Fruit fly (Drosophila melanogaster) whole organism, prepupa: Measurements from ENCODE around the gene CG13449.
A peak's percentile ranks its signal among the peaks of the same experiment; 100 is the strongest.

Source experiments
- Blimp-1 ChIP-seq: fragments of 200-800 bp; sonication (Bioruptor generic); optimal IDR thresholded peaks from 3 replicates; lab custom pipeline; 2017; ENCODE audit warnings: missing biosample characterization, missing genetic modification characterization, mild to moderate bottlenecking, moderate library complexity, missing genetic modification reagents
- CG10669 ChIP-seq: fragments of 200-800 bp; sonication (Bioruptor generic); optimal IDR thresholded peaks from 3 replicates; lab custom pipeline; 2018; ENCODE audit warnings: missing biosample characterization, mild to moderate bottlenecking, missing genetic modification characterization, moderate library complexity
- CG11294 ChIP-seq: fragments of 200-800 bp; sonication (Bioruptor generic); IDR thresholded peaks from 2 replicates; pipeline ENCODE4 v1.3.6; 2022; ENCODE audit warnings: missing biosample characterization, missing genetic modification characterization
- CG11762 ChIP-seq: fragments of 200-800 bp; sonication (Bioruptor generic); optimal IDR thresholded peaks from 3 replicates; lab custom pipeline; 2016; ENCODE audit warnings: missing biosample characterization, missing genetic modification characterization; ENCODE audit not compliant: insufficient read depth
- CG11902 ChIP-seq: fragments of 200-800 bp; sonication (Bioruptor generic); optimal IDR thresholded peaks from 3 replicates; lab custom pipeline; 2016; ENCODE audit warnings: missing biosample characterization, missing genetic modification characterization
- CG15336 ChIP-seq: fragments of 200-800 bp; sonication (Bioruptor generic); IDR thresholded peaks from 2 replicates; pipeline ENCODE4 v1.3.6; 2022; ENCODE audit warnings: missing biosample characterization, missing genetic modification characterization
- CG1621 ChIP-seq: fragments of 200-800 bp; sonication (Bioruptor generic); optimal IDR thresholded peaks from 3 replicates; lab custom pipeline; 2018; ENCODE audit warnings: missing biosample characterization, mild to moderate bottlenecking, missing genetic modification characterization
- CG3032 ChIP-seq: fragments of 200-800 bp; optimal IDR thresholded peaks from 2 replicates; lab custom pipeline; 2019; ENCODE audit warnings: missing biosample characterization, mild to moderate bottlenecking, missing genetic modification characterization, moderate library complexity
- CG31627 ChIP-seq: fragments of 200-800 bp; sonication (Bioruptor generic); optimal IDR thresholded peaks from 3 replicates; lab custom pipeline; 2016; ENCODE audit warnings: missing biosample characterization, missing genetic modification characterization
- CG32006 ChIP-seq: fragments of 200-800 bp; sonication (Bioruptor generic); optimal IDR thresholded peaks from 3 replicates; lab custom pipeline; 2017; ENCODE audit warnings: missing biosample characterization, mild to moderate bottlenecking, missing genetic modification characterization
- CG34406 ChIP-seq: fragments of 200-800 bp; sonication (Bioruptor generic); optimal IDR thresholded peaks from 3 replicates; lab custom pipeline; 2016; ENCODE audit warnings: missing biosample characterization, missing genetic modification characterization
- CG4318 ChIP-seq: fragments of 200-800 bp; sonication (Bioruptor generic); optimal IDR thresholded peaks from 3 replicates; lab custom pipeline; 2017; ENCODE audit warnings: missing biosample characterization, mild to moderate bottlenecking, missing genetic modification characterization
- CG6163 ChIP-seq: fragments of 200-800 bp; sonication (Bioruptor generic); IDR thresholded peaks from 3 replicates; pipeline ENCODE4 v1.3.6; 2022; ENCODE audit warnings: missing biosample characterization, missing genetic modification characterization
- CG6276 ChIP-seq: fragments of 200-800 bp; sonication (Bioruptor generic); optimal IDR thresholded peaks from 2 replicates; lab custom pipeline; 2017; ENCODE audit warnings: missing biosample characterization, mild to moderate bottlenecking, missing genetic modification characterization
- CG6808 ChIP-seq: fragments of 200-800 bp; sonication (Bioruptor generic); optimal IDR thresholded peaks from 3 replicates; lab custom pipeline; 2017; ENCODE audit warnings: missing biosample characterization, missing genetic modification characterization, mild to moderate bottlenecking, moderate library complexity, missing genetic modification reagents
- CG6854 ChIP-seq: fragments of 200-800 bp; sonication (Bioruptor generic); optimal IDR thresholded peaks from 2 replicates; lab custom pipeline; 2017; ENCODE audit warnings: missing biosample characterization, mild to moderate bottlenecking, missing genetic modification characterization
- CG7368 ChIP-seq: fragments of 200-800 bp; sonication (Bioruptor generic); optimal IDR thresholded peaks from 3 replicates; lab custom pipeline; 2016; ENCODE audit warnings: missing biosample characterization, missing genetic modification characterization
- CG8319 ChIP-seq: fragments of 200-800 bp; sonication (Bioruptor generic); optimal IDR thresholded peaks from 3 replicates; lab custom pipeline; 2016; ENCODE audit warnings: missing biosample characterization, missing genetic modification characterization
- CG8632 ChIP-seq: fragments of 200-800 bp; sonication (Bioruptor generic); optimal IDR thresholded peaks from 3 replicates; lab custom pipeline; 2016; ENCODE audit warnings: missing biosample characterization, missing genetic modification characterization
- CG9139 ChIP-seq: fragments of 200-800 bp; sonication (Bioruptor generic); optimal IDR thresholded peaks from 3 replicates; lab custom pipeline; 2017; ENCODE audit warnings: missing biosample characterization, mild to moderate bottlenecking, missing genetic modification characterization
- Eip75B ChIP-seq: fragments of 200-800 bp; sonication (Bioruptor generic); optimal IDR thresholded peaks from 3 replicates; lab custom pipeline; 2016; ENCODE audit warnings: missing biosample characterization, missing genetic modification characterization
- Eip78C ChIP-seq: fragments of 200-800 bp; sonication (Bioruptor generic); peaks from one replicate; lab custom pipeline; 2016; ENCODE audit warnings: missing biosample characterization, missing genetic modification characterization
- Eip93F ChIP-seq: fragments of 200-800 bp; sonication (Bioruptor generic); optimal IDR thresholded peaks from 2 replicates; lab custom pipeline; 2016; ENCODE audit warnings: missing biosample characterization, mild to moderate bottlenecking, missing genetic modification characterization
- Ets21C ChIP-seq: fragments of 200-800 bp; sonication (Bioruptor generic); optimal IDR thresholded peaks from 3 replicates; lab custom pipeline; 2016; ENCODE audit warnings: missing biosample characterization, missing genetic modification characterization
- Ets96B ChIP-seq: fragments of 200-800 bp; optimal IDR thresholded peaks from 2 replicates; lab custom pipeline; 2019; ENCODE audit warnings: missing biosample characterization, mild to moderate bottlenecking, missing genetic modification characterization, moderate library complexity
- Gug ChIP-seq: fragments of 200-800 bp; sonication (Bioruptor generic); IDR thresholded peaks from 2 replicates; pipeline ENCODE4 v1.3.6; 2022; ENCODE audit warnings: missing biosample characterization, missing genetic modification characterization
- Hr38 ChIP-seq: sonication (Bioruptor generic); optimal IDR thresholded peaks from 2 replicates; lab custom pipeline; 2016; ENCODE audit warnings: missing biosample characterization, missing genetic modification characterization
- Hr39 ChIP-seq: fragments of 200-800 bp; sonication (Bioruptor generic); optimal IDR thresholded peaks from 2 replicates; lab custom pipeline; 2016; ENCODE audit warnings: missing biosample characterization, missing genetic modification characterization
- Hr4 ChIP-seq: fragments of 200-800 bp; sonication (Bioruptor generic); optimal IDR thresholded peaks from 3 replicates; lab custom pipeline; 2016; ENCODE audit warnings: missing biosample characterization, missing genetic modification characterization
- Lpt ChIP-seq: fragments of 200-800 bp; sonication (Bioruptor generic); optimal IDR thresholded peaks from 3 replicates; lab custom pipeline; 2016; ENCODE audit warnings: missing biosample characterization, missing genetic modification characterization
- Met ChIP-seq: fragments of 200-800 bp; sonication (Bioruptor generic); optimal IDR thresholded peaks from 3 replicates; lab custom pipeline; 2016; ENCODE audit warnings: missing biosample characterization, missing genetic modification characterization
- OdsH ChIP-seq: fragments of 200-800 bp; sonication (Bioruptor generic); optimal IDR thresholded peaks from 3 replicates; lab custom pipeline; 2016; ENCODE audit warnings: missing biosample characterization, missing genetic modification characterization
- Smox ChIP-seq: fragments of 200-800 bp; sonication (Bioruptor generic); optimal IDR thresholded peaks from 3 replicates; lab custom pipeline; 2016; ENCODE audit warnings: missing biosample characterization, missing genetic modification characterization
- Sox102F ChIP-seq: fragments of 200-800 bp; sonication (Bioruptor generic); optimal IDR thresholded peaks from 2 replicates; lab custom pipeline; 2016; ENCODE audit warnings: missing biosample characterization, mild to moderate bottlenecking, missing genetic modification characterization
- Sox14 ChIP-seq: fragments of 200-800 bp; sonication (Bioruptor generic); optimal IDR thresholded peaks from 3 replicates; lab custom pipeline; 2016; ENCODE audit warnings: missing biosample characterization, missing genetic modification characterization
- Sox15 ChIP-seq: fragments of 200-800 bp; sonication (Bioruptor generic); optimal IDR thresholded peaks from 3 replicates; lab custom pipeline; 2016; ENCODE audit warnings: missing biosample characterization, missing genetic modification characterization
- achi ChIP-seq: fragments of 200-800 bp; sonication (Bioruptor generic); optimal IDR thresholded peaks from 3 replicates; lab custom pipeline; 2016; ENCODE audit warnings: missing biosample characterization, missing genetic modification characterization
- acj6 ChIP-seq: fragments of 200-800 bp; sonication (Bioruptor generic); optimal IDR thresholded peaks from 3 replicates; lab custom pipeline; 2016; ENCODE audit warnings: missing biosample characterization, missing genetic modification characterization
- cyc ChIP-seq: fragments of 200-800 bp; sonication (Bioruptor generic); optimal IDR thresholded peaks from 3 replicates; lab custom pipeline; 2016; ENCODE audit warnings: missing biosample characterization, missing genetic modification characterization
- dac ChIP-seq: fragments of 200-800 bp; sonication (Bioruptor generic); optimal IDR thresholded peaks from 2 replicates; lab custom pipeline; 2017; ENCODE audit warnings: missing biosample characterization, mild to moderate bottlenecking, missing genetic modification characterization
- eg ChIP-seq: fragments of 200-800 bp; sonication (Bioruptor generic); IDR thresholded peaks from 3 replicates; pipeline ENCODE4 v1.3.6; 2022; ENCODE audit warnings: missing biosample characterization, missing genetic modification characterization
- esn ChIP-seq: fragments of 200-800 bp; sonication (Bioruptor generic); optimal IDR thresholded peaks from 2 replicates; lab custom pipeline; 2016; ENCODE audit warnings: missing biosample characterization, mild to moderate bottlenecking, missing genetic modification characterization, moderate library complexity
- fd59A ChIP-seq: fragments of 200-800 bp; sonication (Bioruptor generic); optimal IDR thresholded peaks from 2 replicates; lab custom pipeline; 2017; ENCODE audit warnings: missing biosample characterization, mild to moderate bottlenecking, missing genetic modification characterization, missing genetic modification reagents
- fd85E ChIP-seq: fragments of 200-800 bp; sonication (Bioruptor generic); optimal IDR thresholded peaks from 3 replicates; lab custom pipeline; 2016; ENCODE audit warnings: missing biosample characterization, missing genetic modification characterization
- fkh ChIP-seq: fragments of 200-800 bp; sonication (Bioruptor generic); optimal IDR thresholded peaks from 3 replicates; lab custom pipeline; 2017; ENCODE audit warnings: missing biosample characterization, mild to moderate bottlenecking, missing genetic modification characterization, moderate library complexity
- pdm3 ChIP-seq: fragments of 200-800 bp; sonication (Bioruptor generic); optimal IDR thresholded peaks from 3 replicates; lab custom pipeline; 2016; ENCODE audit warnings: missing biosample characterization, missing genetic modification characterization
- ss ChIP-seq, 2 experiments: fragments of 200-800 bp; sonication (Bioruptor generic); optimal IDR thresholded peaks; 2 replicates in 1 of 2; 3 replicates in 1 of 2; lab custom pipeline; 2017 to 2018; ENCODE audit warnings: mild to moderate bottlenecking in 2 of 2, missing biosample characterization in 2 of 2, missing genetic modification characterization in 2 of 2, moderate library complexity in 1 of 2
- svp ChIP-seq: fragments of 200-800 bp; sonication (Bioruptor generic); peaks from one replicate; lab custom pipeline; 2016; ENCODE audit warnings: missing biosample characterization, missing genetic modification characterization
- vri ChIP-seq: fragments of 200-800 bp; sonication (Bioruptor generic); optimal IDR thresholded peaks from 3 replicates; lab custom pipeline; 2016; ENCODE audit warnings: missing biosample characterization, mild to moderate bottlenecking, missing genetic modification characterization

The CG13449 gene

DNA sequence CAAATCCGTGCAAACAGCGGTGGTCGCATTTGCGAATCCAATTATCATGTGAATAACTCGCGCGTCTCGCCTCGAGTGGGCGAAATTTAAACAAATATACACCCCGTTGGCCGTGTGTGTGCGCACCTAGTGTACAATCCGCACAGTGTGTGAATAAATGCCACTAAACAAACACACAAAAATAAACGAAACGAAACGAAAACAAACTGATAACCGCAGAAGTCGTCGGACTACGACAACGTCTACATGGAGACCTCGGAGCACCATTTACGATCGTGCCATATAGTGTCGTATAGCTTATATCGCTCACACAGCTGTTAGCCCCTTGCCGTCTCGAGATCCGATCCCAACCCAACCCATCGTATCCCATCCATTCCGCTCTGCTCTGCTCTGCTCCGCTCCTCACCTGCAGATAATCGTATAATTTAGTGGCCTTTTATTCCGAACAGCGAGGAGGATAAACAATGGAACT is 46.1 kb downstream of the CG13449 start (continued):
- TF ChIP-seq fd59A (GFP tag; lab: Kevin White, UChicago) (no peak), CG6808 (GFP tag; lab: Kevin White, UChicago) (no peak), ss (GFP tag; optimal IDR thresholded peaks at IDR 0.05; lab: Kevin White, UChicago) (peak in 1 of 2 experiments; percentile 32), fkh (peak; percentile 100), Met (GFP tag; lab: Kevin White, UChicago) (no peak), CG1621 (tag; lab: Kevin White, UChicago) (no peak), Eip78C (GFP tag; lab: Kevin White, UChicago) (peak; percentile 84)

DNA sequence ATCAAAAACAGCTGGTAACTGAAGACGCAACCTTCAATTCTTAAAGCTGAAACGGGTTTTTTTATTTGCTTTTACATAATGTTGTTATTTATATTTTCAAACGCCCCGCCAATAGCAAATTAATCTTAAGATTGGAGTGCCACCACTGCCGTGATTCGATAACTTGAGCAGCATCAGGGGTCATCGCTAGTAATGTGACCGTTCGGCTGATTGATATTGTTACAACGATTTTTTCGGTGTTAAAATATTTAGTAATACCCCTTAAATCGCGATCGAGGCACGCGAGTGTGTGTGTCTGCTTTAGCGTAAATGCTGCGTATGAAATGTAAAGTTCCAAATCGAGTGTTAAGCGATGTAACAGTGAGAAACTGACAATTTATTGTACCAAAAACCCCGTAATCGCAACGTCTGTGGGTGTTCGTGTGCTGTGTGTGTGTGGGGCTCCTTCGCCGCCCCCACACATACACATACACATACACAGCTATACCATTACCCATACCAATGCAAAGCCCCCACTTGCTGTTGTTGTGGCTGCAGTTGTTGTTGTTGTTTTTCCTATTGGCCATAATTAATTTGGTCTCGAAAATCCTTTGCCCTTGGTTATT is 46.7 kb downstream of the CG13449 start, which contains the start of gene dop:
dop (plus strand) TSS at position 185 of the 605 bp plus-strand sequence.
- TF ChIP-seq Eip75B (GFP tag; lab: Kevin White, UChicago) (no peak), Gug (GFP tag; lab: Robert Waterston, UW) (no peak), eg (GFP tag; lab: Robert Waterston, UW) (no peak), CG11762 (no peak), CG11294 (GFP tag; lab: Robert Waterston, UW) (no peak), Sox102F (GFP tag; lab: Kevin White, UChicago) (no peak), Sox15 (GFP tag; lab: Kevin White, UChicago) (no peak), cyc (peak; percentile 28), svp (GFP tag; lab: Kevin White, UChicago) (peak; percentile 75), CG15336 (0 out of 2 replicates have a peak, but pooled peaks have one; percentile 16), Eip78C (GFP tag; lab: Kevin White, UChicago) (peak; percentile 70), CG3032 (peak; percentile 14), CG6163 (GFP tag; lab: Robert Waterston, UW) (peak; percentile 9; the same call in 1 of the 3 replicates), vri (GFP tag; lab: Kevin White, UChicago) (peak; percentile 58), Blimp-1 (GFP tag; lab: Kevin White, UChicago) (no peak), achi (GFP tag; lab: Kevin White, UChicago) (peak; percentile 36), CG34406 (GFP tag; lab: Kevin White, UChicago) (no peak), CG6808 (GFP tag; lab: Kevin White, UChicago) (no peak), CG32006 (GFP tag; lab: Kevin White, UChicago) (no peak), Sox14 (GFP tag; lab: Kevin White, UChicago) (peak; percentile 25), CG31627 (GFP tag; lab: Kevin White, UChicago) (peak; percentile 49), CG11902 (no peak), CG9139 (GFP tag; lab: Kevin White, UChicago) (no peak), Smox (GFP tag; lab: Kevin White, UChicago) (peak; percentile 15), Lpt (GFP tag; lab: Kevin White, UChicago) (no peak), OdsH (GFP tag; lab: Kevin White, UChicago) (no peak), CG6276 (GFP tag; lab: Kevin White, UChicago) (no peak), acj6 (GFP tag; lab: Kevin White, UChicago) (peak; percentile 35), CG8632 (GFP tag; lab: Kevin White, UChicago) (no peak), CG8319 (GFP tag; lab: Kevin White, UChicago) (no peak), Hr38 (no peak), Met (GFP tag; lab: Kevin White, UChicago) (no peak), Hr39 (GFP tag; lab: Kevin White, UChicago) (peak; percentile 12), CG4318 (GFP tag; lab: Kevin White, UChicago) (no peak), Ets21C (GFP tag; lab: Kevin White, UChicago) (peak; percentile 20), pdm3 (no peak), fkh (no peak), ss (GFP tag; optimal IDR thresholded peaks at IDR 0.05; lab: Kevin White, UChicago) (peak in 1 of 2 experiments; percentile 4), CG7368 (GFP tag; lab: Kevin White, UChicago) (no peak), CG10669 (GFP tag; lab: Kevin White, UChicago) (no peak), Hr4 (no peak), CG6854 (no peak), Eip93F (GFP tag; lab: Kevin White, UChicago) (no peak), fd85E (GFP tag; lab: Kevin White, UChicago) (no peak), Ets96B (tag; lab: Kevin White, UChicago) (no peak), esn (GFP tag; lab: Kevin White, UChicago) (peak; percentile 37), dac (GFP tag; lab: Kevin White, UChicago) (no peak)
